Worm (Caenorhabditis elegans): Measurements from ENCODE around the gene C14C10.2.

Gene C14C10.2

ce11 chrV:12541207-12541606 is 51.1 kb downstream of the C14C10.2 start:
- no peak for TF ChIP-seq elt-4 (tag; optimal IDR thresholded peaks at IDR 0.05)
- TF ChIP-seq ceh-34 (tag; optimal IDR thresholded peaks at IDR 0.05) = no peak
- no peak for TF ChIP-seq T23F11.4 (GFP tag; optimal IDR thresholded peaks at IDR 0.05)
- TF ChIP-seq lin-11 (tag; optimal IDR thresholded peaks at IDR 0.05) = no peak
- no peak for TF ChIP-seq ceh-31 (tag; optimal IDR thresholded peaks at IDR 0.05)
